Worm (Caenorhabditis elegans) whole organism, L4 larva: ENCODE data around the gene C08F8.3.

Source experiments
- Y105C5A.15 ChIP-seq: fragments of 200-800 bp; sonication (Bioruptor generic); IDR thresholded peaks from 2 replicates; pipeline ENCODE4 v1.3.6; 2022; ENCODE audit warnings: missing genetic modification characterization, missing compliant biosample characterization
- cey-2 ChIP-seq: sonication (generic microtip); optimal IDR thresholded peaks from 3 replicates; lab custom pipeline; 2017; ENCODE audit warnings: missing genetic modification characterization, mild to moderate bottlenecking, missing compliant biosample characterization, antibody characterized with exemption, borderline replicate concordance; ENCODE audit not compliant: insufficient read depth
- lir-3 ChIP-seq: sonication (generic microtip); optimal IDR thresholded peaks from 2 replicates; lab custom pipeline; 2016; ENCODE audit warnings: mild to moderate bottlenecking, missing genetic modification characterization, missing compliant biosample characterization
- nhr-11 ChIP-seq: fragments of 150-350 bp; optimal IDR thresholded peaks from 2 replicates; lab custom pipeline; 2014; ENCODE audit warnings: missing biosample characterization, missing genetic modification characterization

- TF ChIP-seq nhr-11 (tag; lab: Kevin White, UChicago) = no peak
- TF ChIP-seq lir-3 (tag; lab: Kevin White, UChicago) = no peak
- no peak for TF ChIP-seq cey-2 (tag; lab: Kevin White, UChicago)
- TF ChIP-seq Y105C5A.15 (GFP tag; lab: Robert Waterston, UW) = no peak
These were observed 19.9 kb downstream of the C08F8.3 start for ce11 chrIV:11174772-11175171.
